Fruit fly (Drosophila melanogaster): ENCODE results near the gene Cht5.

dm6 chr3R:13799567-13800429 is 32.4 kb downstream of the Cht5 start:
- TF ChIP-seq CTCF (optimal IDR thresholded peaks at IDR 0.05), result no peak
- TF ChIP-seq CG8478 (optimal IDR thresholded peaks at IDR 0.05), result no peak

All from S2 (cell line).